Fruit fly (Drosophila melanogaster) whole organism, embryonic: ENCODE data around the gene Usp30.

Source experiments
- Asciz ChIP-seq: fragments of 200-800 bp; sonication (Bioruptor generic); optimal IDR thresholded peaks from 2 replicates; lab custom pipeline; 2017; ENCODE audit warnings: missing biosample characterization, mild to moderate bottlenecking, missing genetic modification characterization, missing genetic modification reagents
- B-H2 ChIP-seq: fragments of 200-800 bp; sonication (Bioruptor generic); optimal IDR thresholded peaks from 2 replicates; lab custom pipeline; 2018; ENCODE audit warnings: missing biosample characterization, mild to moderate bottlenecking, missing genetic modification characterization
- BEAF-32 ChIP-seq: fragments of 200-800 bp; sonication (Bioruptor generic); optimal IDR thresholded peaks from 3 replicates; lab custom pipeline; 2017; ENCODE audit warnings: missing biosample characterization, missing genetic modification characterization, mild to moderate bottlenecking, moderate library complexity, missing genetic modification reagents
- Bdp1 ChIP-seq: fragments of 200-800 bp; sonication (Bioruptor generic); optimal IDR thresholded peaks from 3 replicates; lab custom pipeline; 2016; ENCODE audit warnings: missing biosample characterization, missing genetic modification characterization
- CG10267 ChIP-seq: fragments of 200-800 bp; sonication (Bioruptor generic); optimal IDR thresholded peaks from 2 replicates; lab custom pipeline; 2018; ENCODE audit warnings: missing biosample characterization, mild to moderate bottlenecking, missing genetic modification characterization, moderate library complexity
- CG10366 ChIP-seq: fragments of 200-800 bp; sonication (Bioruptor generic); IDR thresholded peaks from 2 replicates; pipeline ENCODE4 v1.3.6; 2022; ENCODE audit warnings: missing biosample characterization, missing genetic modification characterization
- CG10654 ChIP-seq: fragments of 200-800 bp; sonication (Bioruptor generic); optimal IDR thresholded peaks from 2 replicates; lab custom pipeline; 2016; ENCODE audit warnings: missing biosample characterization, missing genetic modification characterization
- CG12219 ChIP-seq: fragments of 200-800 bp; sonication (Bioruptor generic); optimal IDR thresholded peaks from 3 replicates; lab custom pipeline; 2018; ENCODE audit warnings: missing biosample characterization, mild to moderate bottlenecking, missing genetic modification characterization
- CG1233 ChIP-seq: fragments of 200-800 bp; sonication (Bioruptor generic); optimal IDR thresholded peaks from 4 replicates; lab custom pipeline; 2018; ENCODE audit warnings: missing biosample characterization, mild to moderate bottlenecking, missing genetic modification characterization
- CG12744 ChIP-seq: fragments of 200-800 bp; sonication (Bioruptor generic); optimal IDR thresholded peaks from 2 replicates; lab custom pipeline; 2016; ENCODE audit warnings: missing biosample characterization, missing genetic modification characterization
- CG12769 ChIP-seq: fragments of 200-800 bp; sonication (Bioruptor generic); optimal IDR thresholded peaks from 2 replicates; lab custom pipeline; 2019; ENCODE audit warnings: missing biosample characterization, mild to moderate bottlenecking, missing genetic modification characterization, moderate library complexity
- CG14965 ChIP-seq: fragments of 200-800 bp; sonication (Bioruptor generic); optimal IDR thresholded peaks from 2 replicates; lab custom pipeline; 2016; ENCODE audit warnings: missing biosample characterization, missing genetic modification characterization, borderline replicate concordance
- CG15011 ChIP-seq: fragments of 200-800 bp; sonication (Bioruptor generic); optimal IDR thresholded peaks from 3 replicates; lab custom pipeline; 2018; ENCODE audit warnings: missing biosample characterization, mild to moderate bottlenecking, missing genetic modification characterization
- CG15269 ChIP-seq: fragments of 200-800 bp; sonication (Bioruptor generic); optimal IDR thresholded peaks from 2 replicates; lab custom pipeline; 2018; ENCODE audit warnings: missing biosample characterization, mild to moderate bottlenecking, missing genetic modification characterization, moderate library complexity
- CG17186 ChIP-seq: fragments of 200-800 bp; sonication (Bioruptor generic); optimal IDR thresholded peaks from 3 replicates; lab custom pipeline; 2017; ENCODE audit warnings: missing biosample characterization, missing genetic modification reagents, missing genetic modification characterization
- CG17829 ChIP-seq: fragments of 200-800 bp; optimal IDR thresholded peaks from 2 replicates; lab custom pipeline; 2019; ENCODE audit warnings: missing biosample characterization, mild to moderate bottlenecking, missing genetic modification characterization, moderate library complexity
- CG2199 ChIP-seq: fragments of 200-800 bp; sonication (Bioruptor generic); IDR thresholded peaks from 3 replicates; pipeline ENCODE4 v1.3.6; 2022; ENCODE audit warnings: missing biosample characterization, missing genetic modification characterization
- CG30020 ChIP-seq: fragments of 200-800 bp; optimal IDR thresholded peaks from 2 replicates; lab custom pipeline; 2019; ENCODE audit warnings: missing biosample characterization, mild to moderate bottlenecking, missing genetic modification characterization, moderate library complexity
- CG32767 ChIP-seq: fragments of 200-800 bp; sonication (Bioruptor generic); IDR thresholded peaks from 2 replicates; pipeline ENCODE4 v1.3.6; 2022; ENCODE audit warnings: missing biosample characterization, missing genetic modification characterization
- CG33557 ChIP-seq: fragments of 200-800 bp; sonication (Bioruptor generic); optimal IDR thresholded peaks from 2 replicates; lab custom pipeline; 2019; ENCODE audit warnings: missing biosample characterization, mild to moderate bottlenecking, missing genetic modification characterization, moderate library complexity
- CG4328 ChIP-seq: fragments of 200-800 bp; sonication (Bioruptor generic); optimal IDR thresholded peaks from 3 replicates; lab custom pipeline; 2017; ENCODE audit warnings: missing biosample characterization, missing genetic modification reagents, missing genetic modification characterization
- CG7372 ChIP-seq: fragments of 200-800 bp; sonication (Bioruptor generic); IDR thresholded peaks from 2 replicates; pipeline ENCODE4 v1.3.6; 2022; ENCODE audit warnings: missing biosample characterization, missing genetic modification characterization
- CG8478 ChIP-seq: fragments of >200 bp; optimal IDR thresholded peaks from 2 replicates; lab custom pipeline; 2018
- CG9727 ChIP-seq: fragments of 200-800 bp; sonication (Bioruptor generic); optimal IDR thresholded peaks from 3 replicates; lab custom pipeline; 2017; ENCODE audit warnings: missing biosample characterization, mild to moderate bottlenecking, missing genetic modification characterization
- CG9797 ChIP-seq: fragments of 200-800 bp; sonication (Bioruptor generic); optimal IDR thresholded peaks from 3 replicates; lab custom pipeline; 2018; ENCODE audit warnings: missing biosample characterization, mild to moderate bottlenecking, missing genetic modification characterization
- CG9932 ChIP-seq: fragments of 200-800 bp; sonication (Bioruptor generic); IDR thresholded peaks from 2 replicates; pipeline ENCODE4 v1.3.6; 2022; ENCODE audit warnings: missing biosample characterization, missing genetic modification characterization
- CTCF ChIP-seq: fragments of 200-800 bp; sonication (Bioruptor generic); optimal IDR thresholded peaks from 2 replicates; lab custom pipeline; 2017; ENCODE audit warnings: missing biosample characterization, mild to moderate bottlenecking, missing genetic modification characterization, moderate library complexity
- Camta ChIP-seq: fragments of 200-800 bp; sonication (Bioruptor generic); optimal IDR thresholded peaks from 2 replicates; lab custom pipeline; 2016; ENCODE audit warnings: missing biosample characterization, missing genetic modification characterization
- CkIIα-i1 ChIP-seq: fragments of 200-800 bp; sonication (Bioruptor generic); IDR thresholded peaks from 2 replicates; pipeline ENCODE4 v1.3.6; 2022; ENCODE audit warnings: missing biosample characterization, missing genetic modification characterization
- D19A ChIP-seq: fragments of 200-800 bp; optimal IDR thresholded peaks from 3 replicates; lab custom pipeline; 2019; ENCODE audit warnings: missing biosample characterization, mild to moderate bottlenecking, missing genetic modification characterization, moderate library complexity
- Dfd ChIP-seq, 2 experiments: fragments of >200 bp; optimal IDR thresholded peaks; 2 replicates each; lab custom pipeline; 2017; ENCODE audit warnings: missing biosample characterization in 2 of 2, missing genetic modification characterization in 2 of 2
- Dip3 ChIP-seq: fragments of 200-800 bp; sonication (Bioruptor generic); optimal IDR thresholded peaks from 3 replicates; lab custom pipeline; 2016; ENCODE audit warnings: missing biosample characterization, missing genetic modification characterization
- Dll ChIP-seq: fragments of 200-800 bp; sonication (Bioruptor generic); IDR thresholded peaks from 4 replicates; pipeline ENCODE4 v1.3.6; 2022; ENCODE audit warnings: missing biosample characterization, missing genetic modification characterization; ENCODE audit not compliant: partially characterized antibody
- ERR ChIP-seq: fragments of 200-800 bp; sonication (Bioruptor generic); optimal IDR thresholded peaks from 2 replicates; lab custom pipeline; 2016; ENCODE audit warnings: missing biosample characterization, missing genetic modification characterization
- Fer1 ChIP-seq: fragments of 200-800 bp; sonication (Bioruptor generic); optimal IDR thresholded peaks from 2 replicates; lab custom pipeline; 2017; ENCODE audit warnings: missing biosample characterization, mild to moderate bottlenecking, missing genetic modification characterization
- Hand ChIP-seq: fragments of 200-800 bp; sonication (Bioruptor generic); optimal IDR thresholded peaks from 2 replicates; lab custom pipeline; 2017; ENCODE audit warnings: mild to moderate bottlenecking, missing biosample characterization, missing genetic modification reagents, missing genetic modification characterization
- Hsf ChIP-seq: fragments of 200-800 bp; sonication (Bioruptor generic); optimal IDR thresholded peaks from 3 replicates; lab custom pipeline; 2016; ENCODE audit warnings: missing biosample characterization, missing genetic modification characterization
- Max ChIP-seq: fragments of 200-800 bp; sonication (Bioruptor generic); optimal IDR thresholded peaks from 2 replicates; lab custom pipeline; 2016; ENCODE audit warnings: missing biosample characterization, mild to moderate bottlenecking, missing genetic modification characterization
- NC2β ChIP-seq: fragments of 200-800 bp; sonication (Bioruptor generic); optimal IDR thresholded peaks from 2 replicates; lab custom pipeline; 2016; ENCODE audit warnings: missing biosample characterization, missing genetic modification characterization
- Nf-YC ChIP-seq: fragments of 200-800 bp; optimal IDR thresholded peaks from 3 replicates; lab custom pipeline; 2019; ENCODE audit warnings: missing biosample characterization, mild to moderate bottlenecking, missing genetic modification characterization, moderate library complexity
- Tbp ChIP-seq: fragments of >200 bp; optimal IDR thresholded peaks from 2 replicates; lab custom pipeline; 2018; ENCODE audit warnings: missing biosample characterization, missing genetic modification characterization
- Trl ChIP-seq, 3 experiments: fragments of >200 bp in 2 of 3; fragments of 200-800 bp in 1 of 3; sonication (Bioruptor generic) in 1 of 3; optimal IDR thresholded peaks; 2 replicates in 1 of 3; 3 replicates in 2 of 3; lab custom pipeline; 2016 to 2017; ENCODE audit warnings: missing biosample characterization in 1 of 3, missing genetic modification characterization in 1 of 3
- chn ChIP-seq: fragments of 200-800 bp; sonication (Bioruptor generic); optimal IDR thresholded peaks from 2 replicates; lab custom pipeline; 2016; ENCODE audit warnings: missing biosample characterization, missing genetic modification characterization
- ci ChIP-seq: fragments of 200-800 bp; sonication (Bioruptor generic); IDR thresholded peaks from 3 replicates; pipeline ENCODE4 v1.3.6; 2022; ENCODE audit warnings: missing biosample characterization, missing genetic modification characterization
- eyg ChIP-seq: fragments of 200-800 bp; sonication (Bioruptor generic); optimal IDR thresholded peaks from 3 replicates; lab custom pipeline; 2016; ENCODE audit warnings: missing biosample characterization, missing genetic modification characterization
- fd3F ChIP-seq: fragments of 200-800 bp; sonication (Bioruptor generic); optimal IDR thresholded peaks from 2 replicates; lab custom pipeline; 2018; ENCODE audit warnings: missing biosample characterization, mild to moderate bottlenecking, missing genetic modification characterization, moderate library complexity
- gfzf ChIP-seq: fragments of 200-800 bp; sonication (Bioruptor generic); optimal IDR thresholded peaks from 2 replicates; lab custom pipeline; 2016; ENCODE audit warnings: missing biosample characterization, mild to moderate bottlenecking, missing genetic modification characterization, moderate library complexity
- kni ChIP-seq: fragments of 200-800 bp; sonication (Bioruptor generic); optimal IDR thresholded peaks from 3 replicates; lab custom pipeline; 2017; ENCODE audit warnings: mild to moderate bottlenecking, missing biosample characterization, missing genetic modification reagents, missing genetic modification characterization
- nmo ChIP-seq: fragments of 200-800 bp; sonication (Bioruptor generic); optimal IDR thresholded peaks from 2 replicates; lab custom pipeline; 2018; ENCODE audit warnings: missing biosample characterization, mild to moderate bottlenecking, missing genetic modification characterization, moderate library complexity
- peb ChIP-seq: fragments of 200-800 bp; sonication (Bioruptor generic); IDR thresholded peaks from 2 replicates; pipeline ENCODE4 v1.3.6; 2022; ENCODE audit warnings: missing biosample characterization, missing genetic modification characterization
- tgo ChIP-seq: fragments of 200-800 bp; sonication (Bioruptor generic); IDR thresholded peaks from 3 replicates; pipeline ENCODE4 v1.3.6; 2022; ENCODE audit warnings: missing biosample characterization, missing genetic modification characterization
- wek ChIP-seq: fragments of 200-800 bp; sonication (Bioruptor generic); optimal IDR thresholded peaks from 3 replicates; lab custom pipeline; 2018; ENCODE audit warnings: missing biosample characterization, mild to moderate bottlenecking, missing genetic modification characterization, moderate library complexity

The Usp30 gene

dm6 chrX:5879543-5879943 is at the start of gene Usp30, which contains the start of gene CG16721 (continued):
- TF ChIP-seq CG12744 (GFP tag; lab: Kevin White, UChicago) (peak; percentile 34), CG30020 (tag; lab: Kevin White, UChicago) (peak; percentile 33), CG1233 (peak; percentile 32), CG10366 (GFP tag; lab: Robert Waterston, UW) (no peak), peb (GFP tag; lab: Robert Waterston, UW) (no peak), CG17186 (GFP tag; lab: Kevin White, UChicago) (peak; percentile 81), CG4328 (GFP tag; lab: Kevin White, UChicago) (peak; percentile 13), CTCF (GFP tag; lab: Kevin White, UChicago) (peak; percentile 41), CG15011 (no peak), nmo (GFP tag; lab: Kevin White, UChicago) (peak; percentile 13), Bdp1 (GFP tag; lab: Kevin White, UChicago) (peak; percentile 22), gfzf (GFP tag; lab: Kevin White, UChicago) (peak; percentile 34), CG9797 (GFP tag; lab: Kevin White, UChicago) (peak; percentile 22), Fer1 (peak; percentile 56), ERR (GFP tag; lab: Kevin White, UChicago) (no peak), CG10267 (tag; lab: Kevin White, UChicago) (peak; percentile 97), chn (peak; percentile 55), B-H2 (GFP tag; lab: Kevin White, UChicago) (peak; percentile 60), BEAF-32 (GFP tag; lab: Kevin White, UChicago) (peak; percentile 73), CG17829 (tag; lab: Kevin White, UChicago) (peak; percentile 18), Max (GFP tag; lab: Kevin White, UChicago) (peak; percentile 39), CG9727 (GFP tag; lab: Kevin White, UChicago) (peak; percentile 1), Nf-YC (tag; lab: Kevin White, UChicago) (peak; percentile 39), Asciz (GFP tag; lab: Kevin White, UChicago) (no peak), CG14965 (GFP tag; lab: Kevin White, UChicago) (no peak), CG9932 (GFP tag; lab: Robert Waterston, UW) (peak; percentile 71), CG7372 (GFP tag; lab: Robert Waterston, UW) (no peak), D19A (tag; lab: Kevin White, UChicago) (peak; percentile 23), Hsf (GFP tag; lab: Kevin White, UChicago) (peak; percentile 22), CG8478 (lab: Kevin White, UChicago) (no peak), CG15269 (tag; lab: Kevin White, UChicago) (peak; percentile 30), fd3F (GFP tag; lab: Kevin White, UChicago) (peak; percentile 17), Hand (no peak), Dll (GFP tag; lab: Robert Waterston, UW) (peak; percentile 83), Camta (GFP tag; lab: Kevin White, UChicago) (peak; percentile 1), CG32767 (GFP tag; lab: Robert Waterston, UW) (no peak), tgo (GFP tag; lab: Robert Waterston, UW) (no peak), Dfd (GFP tag; optimal IDR thresholded peaks at IDR 0.05; lab: Kevin White, UChicago) (no peak), CG2199 (GFP tag; lab: Robert Waterston, UW) (no peak), CG33557 (GFP tag; lab: Kevin White, UChicago) (peak; percentile 21), CG12219 (GFP tag; lab: Kevin White, UChicago) (peak; percentile 1), CkIIα-i1 (GFP tag; lab: Robert Waterston, UW) (no peak), NC2β (GFP tag; lab: Kevin White, UChicago) (peak; percentile 60), ci (GFP tag; lab: Robert Waterston, UW) (no peak), Dip3 (GFP tag; lab: Kevin White, UChicago) (peak; percentile 58), Tbp (GFP tag; lab: Kevin White, UChicago) (no peak), eyg (GFP tag; lab: Kevin White, UChicago) (no peak), Trl (optimal IDR thresholded peaks at IDR 0.05; lab: Kevin White, UChicago) (no peak), Trl (GFP tag; optimal IDR thresholded peaks at IDR 0.05; lab: Kevin White, UChicago) (peak; percentile 51), wek (GFP tag; lab: Kevin White, UChicago) (no peak), CG10654 (peak; percentile 17), kni (GFP tag; lab: Kevin White, UChicago) (no peak), CG12769 (no peak)
